Fruit fly (Drosophila melanogaster): ENCODE results near the gene msi.

The msi gene

DNA sequence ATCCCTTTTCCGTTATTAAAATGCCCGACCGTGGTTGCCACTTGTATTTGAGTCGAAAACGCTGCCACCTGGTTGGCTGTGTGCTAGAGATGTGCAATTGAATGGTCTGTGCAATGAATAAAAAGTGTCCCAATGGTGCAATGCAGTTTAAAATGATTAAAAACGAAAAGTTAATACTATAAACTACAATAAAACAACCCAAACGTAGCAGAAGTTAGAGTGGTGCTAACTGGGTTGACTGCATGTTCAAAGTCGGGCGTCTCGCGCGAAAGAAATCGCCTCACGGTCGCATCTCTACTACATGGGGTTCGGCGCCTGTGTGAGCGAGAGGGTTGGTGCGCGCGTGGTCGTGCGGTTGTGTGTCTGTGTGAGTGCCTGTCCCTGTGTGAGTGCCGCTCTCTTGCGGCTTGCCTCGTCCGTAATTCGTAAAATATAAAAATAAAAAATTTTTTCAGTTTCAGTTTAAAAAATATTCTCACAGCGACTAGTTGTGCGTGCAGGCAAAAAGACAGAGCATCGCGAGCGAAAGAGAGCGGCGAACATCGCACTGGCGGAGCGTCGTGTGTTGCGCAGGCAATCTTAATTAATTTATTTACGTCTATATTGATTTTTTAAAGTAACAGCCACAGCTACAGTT, 131.1 kb downstream of the msi start (continued):
- TF ChIP-seq CG1603 (tag; optimal IDR thresholded peaks at IDR 0.05): peak; percentile 95
- peak; percentile 83 for TF ChIP-seq en (GFP tag; optimal IDR thresholded peaks at IDR 0.05)
- peak; percentile 91 for TF ChIP-seq cato (GFP tag; optimal IDR thresholded peaks at IDR 0.05; ENCODE audit: borderline replicate concordance)
- TF ChIP-seq CG8089 (GFP tag; optimal IDR thresholded peaks at IDR 0.05): peak; percentile 94
- TF ChIP-seq CG13123 (GFP tag; optimal IDR thresholded peaks at IDR 0.05): peak; percentile 86
- peak; percentile 90 for TF ChIP-seq ci (GFP tag; IDR thresholded peaks at IDR 0.05)
- peak; percentile 91 for TF ChIP-seq ken (GFP tag; IDR thresholded peaks at IDR 0.05)
- peak; percentile 45 for TF ChIP-seq HLHmδ (GFP tag; optimal IDR thresholded peaks at IDR 0.05)
- peak; percentile 75; the same call in 1 of the 2 replicates for TF ChIP-seq Taf1 (GFP tag; IDR thresholded peaks at IDR 0.05)
- TF ChIP-seq ems (GFP tag; optimal IDR thresholded peaks at IDR 0.05): peak; percentile 93
- TF ChIP-seq Opbp (GFP tag; IDR thresholded peaks at IDR 0.05; ENCODE audit: partially characterized antibody): peak; percentile 84
- peak; percentile 92 for TF ChIP-seq slou (GFP tag; optimal IDR thresholded peaks at IDR 0.05)
- peak; percentile 56 for TF ChIP-seq CTCF (GFP tag; optimal IDR thresholded peaks at IDR 0.05)
- TF ChIP-seq CG12391 (tag; optimal IDR thresholded peaks at IDR 0.05): peak; percentile 95
- peak; percentile 77 for TF ChIP-seq CG4854 (GFP tag; optimal IDR thresholded peaks at IDR 0.05)
- TF ChIP-seq esg (GFP tag; conservative IDR thresholded peaks at IDR 0.05): peak; percentile 93
- peak; percentile 88 for TF ChIP-seq CG3065 (GFP tag; optimal IDR thresholded peaks at IDR 0.05)
- TF ChIP-seq Dll (GFP tag; IDR thresholded peaks at IDR 0.05; ENCODE audit: partially characterized antibody): peak; percentile 97
- TF ChIP-seq Dbx (GFP tag; IDR thresholded peaks at IDR 0.05): peak; percentile 94
- peak; percentile 91 for TF ChIP-seq CG11085 (GFP tag; IDR thresholded peaks at IDR 0.05)
- peak; percentile 84 for TF ChIP-seq CG4730 (GFP tag; IDR thresholded peaks at IDR 0.05)
- TF ChIP-seq crp (GFP tag; optimal IDR thresholded peaks at IDR 0.05): peak in 1 of 2 experiments; percentile 62
- TF ChIP-seq Dip3 (GFP tag; optimal IDR thresholded peaks at IDR 0.05): peak; percentile 95
- TF ChIP-seq toy (GFP tag; IDR thresholded peaks at IDR 0.05): peak; percentile 73
- peak; percentile 94 for TF ChIP-seq CG4282 (GFP tag; optimal IDR thresholded peaks at IDR 0.05)
- TF ChIP-seq odd (GFP tag; optimal IDR thresholded peaks at IDR 0.05): peak; percentile 80
- TF ChIP-seq ac (GFP tag; optimal IDR thresholded peaks at IDR 0.05): no peak
- TF ChIP-seq CG30020 (tag; optimal IDR thresholded peaks at IDR 0.05): peak; percentile 82
- peak; percentile 99 for TF ChIP-seq Sry-δ (GFP tag; optimal IDR thresholded peaks at IDR 0.05)
- peak; percentile 83 for TF ChIP-seq CG5953 (GFP tag; IDR thresholded peaks at IDR 0.05)
- peak; percentile 91 for TF ChIP-seq CrebB (tag; optimal IDR thresholded peaks at IDR 0.05)
- TF ChIP-seq Mrtf (GFP tag; IDR thresholded peaks at IDR 0.05): peak; percentile 86
- TF ChIP-seq slbo (GFP tag; IDR thresholded peaks at IDR 0.05): peak; percentile 96
- TF ChIP-seq bsh (GFP tag; optimal IDR thresholded peaks at IDR 0.05): peak in 1 of 2 experiments; percentile 86
- TF ChIP-seq CG11247 (GFP tag; IDR thresholded peaks at IDR 0.05): peak; percentile 86
- TF ChIP-seq CG2199 (GFP tag; IDR thresholded peaks at IDR 0.05): no peak
- TF ChIP-seq CG12219 (GFP tag; optimal IDR thresholded peaks at IDR 0.05): peak; percentile 84
- peak; percentile 89 for TF ChIP-seq CG30431 (GFP tag; optimal IDR thresholded peaks at IDR 0.05)
- TF ChIP-seq CG15696 (tag; optimal IDR thresholded peaks at IDR 0.05): peak; percentile 93
- TF ChIP-seq H15 (GFP tag; IDR thresholded peaks at IDR 0.05): peak; percentile 90
- TF ChIP-seq gsb (GFP tag; IDR thresholded peaks at IDR 0.05): peak; percentile 62; the same call in 1 of the 2 replicates
- peak; percentile 96 for TF ChIP-seq Hmr (GFP tag; optimal IDR thresholded peaks at IDR 0.05)
- TF ChIP-seq E2f1 (GFP tag; IDR thresholded peaks at IDR 0.05): peak; percentile 85
- peak; percentile 77 for TF ChIP-seq Hey (tag; optimal IDR thresholded peaks at IDR 0.05)
- peak; percentile 85 for TF ChIP-seq bbx (GFP tag; IDR thresholded peaks at IDR 0.05; ENCODE audit: partially characterized antibody)
- peak; percentile 58 to 74 for TF ChIP-seq tll (GFP tag; optimal IDR thresholded peaks at IDR 0.05)
- TF ChIP-seq Usf (GFP tag; optimal IDR thresholded peaks at IDR 0.05): peak; percentile 89
- TF ChIP-seq CG3847 (GFP tag; IDR thresholded peaks at IDR 0.05): peak; percentile 96
- TF ChIP-seq nom (GFP tag; optimal IDR thresholded peaks at IDR 0.05): peak; percentile 27
- TF ChIP-seq lmd (GFP tag; IDR thresholded peaks at IDR 0.05): peak; percentile 93
